Worm (Caenorhabditis elegans) whole organism, L3 larva: ENCODE results near the gene W01B6.5.

Experiments
- R02D3.7 ChIP-seq: fragments of 150-350 bp; optimal IDR thresholded peaks from 2 replicates; lab custom pipeline; 2014; ENCODE audit warnings: missing biosample characterization, missing genetic modification characterization
- ZK546.5 ChIP-seq: sonication (generic microtip); optimal IDR thresholded peaks from 2 replicates; lab custom pipeline; 2017; ENCODE audit warnings: missing biosample characterization, missing genetic modification characterization
- aly-2 ChIP-seq: fragments of 150-350 bp; optimal IDR thresholded peaks from 2 replicates; lab custom pipeline; 2014; ENCODE audit warnings: missing biosample characterization, missing genetic modification characterization
- ama-1 ChIP-seq: fragments of 150-350 bp; optimal IDR thresholded peaks from 2 replicates; lab custom pipeline; 2018
- ceh-28 ChIP-seq: fragments of 150-350 bp; optimal IDR thresholded peaks from 2 replicates; lab custom pipeline; 2014; ENCODE audit warnings: missing biosample characterization, missing genetic modification reagents, missing genetic modification characterization
- ceh-82 ChIP-seq: fragments of 150-350 bp; optimal IDR thresholded peaks from 2 replicates; lab custom pipeline; 2014; ENCODE audit warnings: missing biosample characterization, missing genetic modification characterization
- ceh-9 ChIP-seq: sonication (generic microtip); optimal IDR thresholded peaks from 2 replicates; lab custom pipeline; 2018; ENCODE audit warnings: missing biosample characterization, missing genetic modification characterization
- daf-12 ChIP-seq: fragments of 150-350 bp; optimal IDR thresholded peaks from 2 replicates; lab custom pipeline; 2014; ENCODE audit warnings: missing biosample characterization, missing genetic modification reagents, missing genetic modification characterization
- egl-5 ChIP-seq: fragments of 150-350 bp; optimal IDR thresholded peaks from 2 replicates; lab custom pipeline; 2017; ENCODE audit warnings: missing biosample characterization, missing genetic modification reagents, missing genetic modification characterization, inconsistent platforms
- elt-1 ChIP-seq: fragments of 150-350 bp; optimal IDR thresholded peaks from 2 replicates; lab custom pipeline; 2014; ENCODE audit warnings: missing biosample characterization, missing genetic modification characterization
- elt-2 ChIP-seq: sonication (generic microtip); optimal IDR thresholded peaks from 2 replicates; lab custom pipeline; 2016; ENCODE audit warnings: missing genetic modification reagents, mild to moderate bottlenecking, missing genetic modification characterization, missing compliant biosample characterization
- elt-3 ChIP-seq, 3 experiments: fragments of 150-350 bp in 1 of 3; sonication (generic microtip) in 2 of 3; optimal IDR thresholded peaks; 2 replicates in 2 of 3; 4 replicates in 1 of 3; lab custom pipeline; 2014 to 2017; ENCODE audit warnings: missing biosample characterization in 3 of 3, missing genetic modification characterization in 3 of 3
- eor-1 ChIP-seq, 2 experiments: fragments of 150-350 bp; optimal IDR thresholded peaks; 2 replicates each; lab custom pipeline; 2014 to 2018; ENCODE audit warnings: missing biosample characterization in 2 of 2, missing genetic modification characterization in 2 of 2
- fkh-10 ChIP-seq: sonication (generic microtip); optimal IDR thresholded peaks from 2 replicates; lab custom pipeline; 2017; ENCODE audit warnings: missing biosample characterization, missing genetic modification reagents, missing genetic modification characterization
- fkh-2 ChIP-seq: fragments of 150-350 bp; optimal IDR thresholded peaks from 2 replicates; lab custom pipeline; 2014; ENCODE audit warnings: missing biosample characterization, missing genetic modification reagents, missing genetic modification characterization
- fos-1 ChIP-seq: fragments of 150-350 bp; optimal IDR thresholded peaks from 2 replicates; lab custom pipeline; 2014; ENCODE audit warnings: missing biosample characterization, missing genetic modification characterization
- hmg-11 ChIP-seq: sonication (generic microtip); optimal IDR thresholded peaks from 2 replicates; lab custom pipeline; 2016; ENCODE audit warnings: missing genetic modification characterization, missing compliant biosample characterization
- jun-1 ChIP-seq: fragments of 150-350 bp; optimal IDR thresholded peaks from 2 replicates; lab custom pipeline; 2014; ENCODE audit warnings: missing biosample characterization, missing genetic modification reagents, missing genetic modification characterization
- lin-15B ChIP-seq: fragments of 150-350 bp; optimal IDR thresholded peaks from 2 replicates; lab custom pipeline; 2014; ENCODE audit warnings: missing biosample characterization, missing genetic modification characterization
- lin-39 ChIP-seq: fragments of 150-350 bp; optimal IDR thresholded peaks from 2 replicates; lab custom pipeline; 2018; ENCODE audit warnings: missing biosample characterization, missing genetic modification reagents, missing genetic modification characterization
- lsy-12 ChIP-seq: sonication (generic microtip); optimal IDR thresholded peaks from 2 replicates; lab custom pipeline; 2016; ENCODE audit warnings: mild to moderate bottlenecking, missing genetic modification characterization, missing compliant biosample characterization
- mdl-1 ChIP-seq: fragments of 150-350 bp; optimal IDR thresholded peaks from 2 replicates; lab custom pipeline; 2014; ENCODE audit warnings: missing biosample characterization, missing genetic modification characterization
- mml-1 ChIP-seq: fragments of 150-350 bp; sonication (generic microtip); optimal IDR thresholded peaks from 3 replicates; lab custom pipeline; 2014; ENCODE audit warnings: missing biosample characterization, missing genetic modification characterization
- nfya-1 ChIP-seq: sonication (generic microtip); optimal IDR thresholded peaks from 2 replicates; lab custom pipeline; 2017; ENCODE audit warnings: missing genetic modification characterization, mild to moderate bottlenecking, missing compliant biosample characterization, antibody characterized with exemption, moderate library complexity; ENCODE audit not compliant: insufficient read depth
- nhr-11 ChIP-seq: fragments of 150-350 bp; optimal IDR thresholded peaks from 2 replicates; lab custom pipeline; 2014; ENCODE audit warnings: missing biosample characterization, missing genetic modification characterization
- nhr-12 ChIP-seq: fragments of 150-350 bp; optimal IDR thresholded peaks from 2 replicates; lab custom pipeline; 2014; ENCODE audit warnings: missing biosample characterization, missing genetic modification characterization
- nhr-23 ChIP-seq: fragments of 150-350 bp; optimal IDR thresholded peaks from 2 replicates; lab custom pipeline; 2014; ENCODE audit warnings: missing biosample characterization, missing genetic modification reagents, missing genetic modification characterization
- nhr-237 ChIP-seq: fragments of 150-350 bp; optimal IDR thresholded peaks from 2 replicates; lab custom pipeline; 2014; ENCODE audit warnings: missing biosample characterization, missing genetic modification characterization
- nhr-25 ChIP-seq: sonication (generic microtip); optimal IDR thresholded peaks from 2 replicates; lab custom pipeline; 2017; ENCODE audit warnings: missing biosample characterization, missing genetic modification characterization
- nhr-28 ChIP-seq: fragments of 150-350 bp; optimal IDR thresholded peaks from 2 replicates; lab custom pipeline; 2014; ENCODE audit warnings: missing biosample characterization, missing genetic modification characterization
- nhr-43 ChIP-seq: sonication (generic microtip); optimal IDR thresholded peaks from 2 replicates; lab custom pipeline; 2016; ENCODE audit warnings: mild to moderate bottlenecking, missing genetic modification characterization, missing compliant biosample characterization; ENCODE audit not compliant: poor library complexity, severe bottlenecking
- nhr-67 ChIP-seq: fragments of 150-350 bp; optimal IDR thresholded peaks from 2 replicates; lab custom pipeline; 2014; ENCODE audit warnings: missing biosample characterization, missing genetic modification characterization
- nhr-76 ChIP-seq: fragments of 150-350 bp; sonication (generic microtip); optimal IDR thresholded peaks from 5 replicates; lab custom pipeline; 2014; ENCODE audit warnings: missing biosample characterization, missing genetic modification characterization
- nhr-77 ChIP-seq: fragments of 150-350 bp; optimal IDR thresholded peaks from 2 replicates; lab custom pipeline; 2014; ENCODE audit warnings: missing biosample characterization, missing genetic modification characterization
- pha-4 ChIP-seq: fragments of 150-350 bp; optimal IDR thresholded peaks from 2 replicates; lab custom pipeline; 2014; ENCODE audit warnings: missing biosample characterization, missing genetic modification reagents, missing genetic modification characterization
- pqm-1 ChIP-seq: fragments of 150-350 bp; optimal IDR thresholded peaks from 2 replicates; lab custom pipeline; 2017; ENCODE audit warnings: missing biosample characterization, missing genetic modification characterization, inconsistent platforms
- sea-2 ChIP-seq: fragments of 150-350 bp; sonication (generic microtip); optimal IDR thresholded peaks from 4 replicates; lab custom pipeline; 2014; ENCODE audit warnings: missing biosample characterization, missing genetic modification reagents, missing genetic modification characterization
- skn-1 ChIP-seq: fragments of 150-350 bp; optimal IDR thresholded peaks from 2 replicates; lab custom pipeline; 2014; ENCODE audit warnings: missing biosample characterization, missing genetic modification characterization
- snpc-4 ChIP-seq: fragments of 150-350 bp; optimal IDR thresholded peaks from 2 replicates; lab custom pipeline; 2014; ENCODE audit warnings: missing biosample characterization, missing genetic modification characterization
- tbx-2 ChIP-seq: sonication (generic microtip); optimal IDR thresholded peaks from 2 replicates; lab custom pipeline; 2016; ENCODE audit warnings: mild to moderate bottlenecking, missing genetic modification characterization, missing compliant biosample characterization
- unc-62 ChIP-seq: fragments of 150-350 bp; sonication (generic microtip); optimal IDR thresholded peaks from 4 replicates; lab custom pipeline; 2014; ENCODE audit warnings: missing biosample characterization, missing genetic modification reagents, missing genetic modification characterization
- zag-1 ChIP-seq: fragments of 150-350 bp; optimal IDR thresholded peaks from 2 replicates; lab custom pipeline; 2014; ENCODE audit warnings: missing biosample characterization, missing genetic modification characterization
- ztf-11 ChIP-seq: fragments of 150-350 bp; optimal IDR thresholded peaks from 2 replicates; lab custom pipeline; 2014; ENCODE audit warnings: missing biosample characterization, missing genetic modification characterization
- ztf-4 ChIP-seq: fragments of 150-350 bp; optimal IDR thresholded peaks from 2 replicates; lab custom pipeline; 2014; ENCODE audit warnings: missing biosample characterization, missing genetic modification characterization

W01B6.5 gene

ce11 chrIV:10080816-10081215 lies 4.8 kb downstream of the W01B6.5 start, which contains the start of gene W01B6.6:
Gene W01B6.6 (plus strand): TSS chrIV:10081116.
- TF ChIP-seq elt-1 (tag; lab: Kevin White, UChicago) (no peak), jun-1 (tag; lab: Kevin White, UChicago) (no peak), aly-2 (tag; lab: Kevin White, UChicago) (no peak), ama-1 (no peak), lsy-12 (tag; lab: Kevin White, UChicago) (no peak), ZK546.5 (no peak), egl-5 (tag; lab: Kevin White, UChicago) (no peak), skn-1 (tag; lab: Kevin White, UChicago) (no peak), ztf-11 (tag; lab: Kevin White, UChicago) (no peak)

- no peak for TF ChIP-seq mdl-1
- no peak for TF ChIP-seq nhr-12 (tag; lab: Kevin White, UChicago)
- TF ChIP-seq lin-39 (tag; lab: Kevin White, UChicago) = no peak
- TF ChIP-seq nhr-76 (tag; lab: Kevin White, UChicago) = no peak
- no peak for TF ChIP-seq hmg-11 (tag; lab: Kevin White, UChicago)
- TF ChIP-seq pha-4 (tag; lab: Kevin White, UChicago) = no peak
- no peak for TF ChIP-seq jun-1 (tag; lab: Kevin White, UChicago)
- no peak for TF ChIP-seq sea-2 (GFP tag; lab: Kevin White, UChicago)
- no peak for TF ChIP-seq ztf-11 (tag; lab: Kevin White, UChicago)
- no peak for TF ChIP-seq elt-1 (tag; lab: Kevin White, UChicago)
- TF ChIP-seq fos-1 (tag; lab: Kevin White, UChicago) = no peak
- TF ChIP-seq unc-62 = no peak
- no peak for TF ChIP-seq ZK546.5
- no peak for TF ChIP-seq ceh-82 (tag; lab: Kevin White, UChicago)
Measured at ce11 chrIV:10084323-10084959, 8.4 kb downstream of the W01B6.5 start, which contains the start of gene W01B6.8. Gene W01B6.8 (minus strand): TSS chrIV:10084373.

DNA sequence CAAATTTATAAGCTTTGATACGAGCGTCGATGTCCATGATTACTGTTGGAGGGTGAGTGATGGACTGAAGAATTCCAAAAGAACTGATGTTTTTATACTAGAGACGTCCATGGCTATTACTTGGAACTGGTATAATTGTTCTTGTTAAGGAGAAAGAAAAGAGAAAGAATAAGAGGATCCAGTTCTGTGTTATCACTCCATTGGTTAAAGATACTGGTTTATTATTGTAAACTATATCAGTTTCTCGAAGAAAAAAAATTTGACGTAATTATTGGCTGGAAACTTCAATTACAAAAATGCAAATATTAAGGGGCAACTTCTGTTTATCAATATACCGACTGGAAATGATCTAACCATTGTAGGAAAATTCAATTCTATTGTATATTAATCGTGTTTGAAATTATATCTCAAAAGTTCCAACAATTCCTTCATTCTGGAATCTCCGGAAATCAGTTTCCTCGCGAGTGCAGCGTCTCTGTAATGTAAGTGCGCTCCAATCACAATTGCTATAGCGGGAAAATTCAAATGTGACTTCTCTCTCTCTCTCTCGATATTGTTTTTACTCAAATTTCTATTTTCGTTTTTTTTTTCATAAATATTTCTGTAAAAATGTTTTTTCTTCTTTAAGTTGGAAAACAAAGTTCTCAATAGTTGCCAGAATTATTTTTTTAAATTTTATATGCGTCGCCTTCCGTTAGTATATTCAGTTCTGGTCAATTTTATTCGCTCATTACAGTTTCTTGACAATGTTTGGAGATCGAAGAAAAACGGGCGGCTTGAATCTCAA lies 9.6 kb downstream of the W01B6.5 start, which contains the start of the genes col-2 and ndc-80:
Gene col-2 (minus strand): TSS at position 51 of the 787 bp plus-strand sequence.
Gene ndc-80 (plus strand): TSS at position 737 of the 787 bp plus-strand sequence.
- no peak for TF ChIP-seq mdl-1
- TF ChIP-seq ztf-4 (tag; lab: Kevin White, UChicago) = no peak
- peak; percentile 10 for TF ChIP-seq jun-1 (tag; lab: Kevin White, UChicago)
- TF ChIP-seq fkh-2 (tag; lab: Kevin White, UChicago) = no peak
- TF ChIP-seq lin-15B (tag; lab: Kevin White, UChicago) = peak; percentile 93
- no peak for TF ChIP-seq nhr-28 (tag; lab: Kevin White, UChicago)
- TF ChIP-seq nfya-1 = peak; percentile 84
- TF ChIP-seq sea-2 (GFP tag; lab: Kevin White, UChicago) = no peak
- no peak for TF ChIP-seq nhr-76 (tag; lab: Kevin White, UChicago)
- TF ChIP-seq ZK546.5 = no peak
- no peak for TF ChIP-seq daf-12 (tag; lab: Kevin White, UChicago)
- TF ChIP-seq nhr-23 (tag; lab: Kevin White, UChicago) = peak; percentile 54
- TF ChIP-seq aly-2 (tag; lab: Kevin White, UChicago) = no peak
- peak; percentile 70 for TF ChIP-seq lin-39 (tag; lab: Kevin White, UChicago)
- TF ChIP-seq ceh-9 (tag; lab: Kevin White, UChicago) = no peak
- TF ChIP-seq nhr-43 = peak; percentile 74
- no peak for TF ChIP-seq zag-1 (tag; lab: Kevin White, UChicago)
- TF ChIP-seq eor-1 (tag; optimal IDR thresholded peaks at IDR 0.05; lab: Kevin White, UChicago) = no peak
- no peak for TF ChIP-seq tbx-2 (tag; lab: Kevin White, UChicago)
- TF ChIP-seq unc-62 = no peak
- TF ChIP-seq hmg-11 (tag; lab: Kevin White, UChicago) = no peak
- peak; percentile 36 for TF ChIP-seq snpc-4 (tag; lab: Kevin White, UChicago)
- TF ChIP-seq nhr-77 = no peak
- TF ChIP-seq ztf-11 (tag; lab: Kevin White, UChicago) = no peak
- no peak for TF ChIP-seq pha-4 (tag; lab: Kevin White, UChicago)
- TF ChIP-seq mml-1 = no peak
- peak; percentile 23 for TF ChIP-seq fkh-10 (GFP tag; lab: Kevin White, UChicago)
- no peak for TF ChIP-seq elt-2 (tag; lab: Kevin White, UChicago)
- TF ChIP-seq egl-5 (tag; lab: Kevin White, UChicago) = no peak
- no peak for TF ChIP-seq fos-1 (tag; lab: Kevin White, UChicago)
- peak; percentile 70 for TF ChIP-seq nhr-25 (tag; lab: Kevin White, UChicago)
- TF ChIP-seq nhr-12 (tag; lab: Kevin White, UChicago) = no peak
- no peak for TF ChIP-seq lsy-12 (tag; lab: Kevin White, UChicago)
- TF ChIP-seq skn-1 (tag; lab: Kevin White, UChicago) = peak; percentile 4
- TF ChIP-seq elt-3 (tag; optimal IDR thresholded peaks at IDR 0.05; lab: Kevin White, UChicago) = no peak
- TF ChIP-seq nhr-67 (tag; lab: Kevin White, UChicago) = no peak
- no peak for TF ChIP-seq ceh-28 (tag; lab: Kevin White, UChicago)
- TF ChIP-seq ama-1 = no peak
- TF ChIP-seq ceh-82 (tag; lab: Kevin White, UChicago) = no peak
- peak; percentile 17 for TF ChIP-seq pqm-1 (tag; lab: Kevin White, UChicago)
- TF ChIP-seq R02D3.7 (tag; lab: Kevin White, UChicago) = peak; percentile 71
- TF ChIP-seq nhr-237 (tag; lab: Kevin White, UChicago) = no peak
- TF ChIP-seq nhr-11 (tag; lab: Kevin White, UChicago) = no peak
